Worm (Caenorhabditis elegans) whole organism, midembryonic: ENCODE results near the gene thk-1.

ENCODE experiments used
- T22C8.4 ChIP-seq: fragments of 200-800 bp; sonication (Bioruptor generic); IDR thresholded peaks from 2 replicates; pipeline ENCODE4 v1.3.6; 2022; ENCODE audit warnings: missing genetic modification characterization, missing compliant biosample characterization
- cog-1 ChIP-seq: sonication (generic microtip); optimal IDR thresholded peaks from 2 replicates; lab custom pipeline; 2016; ENCODE audit warnings: missing genetic modification characterization, missing compliant biosample characterization
- flt-1 ChIP-seq: fragments of 200-800 bp; sonication (Bioruptor generic); IDR thresholded peaks from 2 replicates; pipeline ENCODE4 v1.3.6; 2022; ENCODE audit warnings: missing genetic modification characterization, missing compliant biosample characterization
- klf-2 ChIP-seq: fragments of 200-800 bp; sonication (Bioruptor generic); conservative IDR thresholded peaks from 2 replicates; pipeline ENCODE4 v1.3.6; 2022; ENCODE audit warnings: missing genetic modification reagents, missing genetic modification characterization, missing compliant biosample characterization
- med-1 ChIP-seq: sonication (generic microtip); optimal IDR thresholded peaks from 2 replicates; lab custom pipeline; 2017; ENCODE audit warnings: missing genetic modification characterization, mild to moderate bottlenecking, missing compliant biosample characterization, antibody characterized with exemption, missing genetic modification reagents; ENCODE audit not compliant: insufficient read depth
- ref-1 ChIP-seq: fragments of 200-800 bp; sonication (Bioruptor generic); conservative IDR thresholded peaks from 2 replicates; pipeline ENCODE4 v1.3.6; 2022; ENCODE audit warnings: missing genetic modification reagents, missing genetic modification characterization, missing compliant biosample characterization
- tab-1 ChIP-seq: fragments of 200-800 bp; sonication (Bioruptor generic); IDR thresholded peaks from 2 replicates; pipeline ENCODE4 v1.3.6; 2022; ENCODE audit warnings: missing genetic modification characterization, missing compliant biosample characterization
- ztf-23 ChIP-seq: fragments of 200-800 bp; sonication (Bioruptor generic); IDR thresholded peaks from 2 replicates; pipeline ENCODE4 v1.3.6; 2022; ENCODE audit warnings: missing genetic modification reagents, missing genetic modification characterization, missing compliant biosample characterization
- ztf-29 ChIP-seq: fragments of 200-800 bp; sonication (Bioruptor generic); IDR thresholded peaks from 2 replicates; pipeline ENCODE4 v1.3.6; 2022; ENCODE audit warnings: missing genetic modification reagents, missing genetic modification characterization, missing compliant biosample characterization

The thk-1 gene

DNA sequence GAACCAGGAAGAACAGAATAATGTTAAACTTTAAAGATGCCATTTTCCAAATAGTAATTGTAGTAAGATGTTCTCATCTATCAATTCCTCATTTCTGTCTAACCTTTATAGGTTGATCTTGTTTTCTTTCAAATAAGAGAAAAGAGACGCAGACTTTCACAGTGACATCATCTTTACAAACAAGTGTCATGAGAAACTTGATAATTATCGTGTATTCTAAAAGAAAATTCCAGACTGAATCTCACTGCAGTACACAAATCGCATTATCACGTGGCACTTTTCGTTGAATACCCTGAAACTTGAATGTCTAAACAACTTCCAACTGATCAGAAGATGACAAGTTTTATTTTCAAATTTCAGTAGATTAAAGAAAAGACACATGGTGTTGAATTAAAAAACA lies 13.7 kb upstream of the thk-1 start, which contains the start of gene R09E10.13:
TSS of gene R09E10.13 (minus strand) at position 61 of the 400 bp plus-strand sequence.
- TF ChIP-seq ref-1 (GFP tag; lab: Robert Waterston, UW) = no peak
- TF ChIP-seq ztf-29 (GFP tag; lab: Robert Waterston, UW) = no peak
- no peak for TF ChIP-seq flt-1 (GFP tag; lab: Robert Waterston, UW)
- TF ChIP-seq tab-1 = no peak
- no peak for TF ChIP-seq ztf-23 (GFP tag; lab: Robert Waterston, UW)
- no peak for TF ChIP-seq T22C8.4 (GFP tag; lab: Robert Waterston, UW)
- no peak for TF ChIP-seq cog-1 (tag; lab: Kevin White, UChicago)
- TF ChIP-seq klf-2 (GFP tag; lab: Robert Waterston, UW) = no peak
- no peak for TF ChIP-seq med-1 (GFP tag; lab: Kevin White, UChicago)

DNA sequence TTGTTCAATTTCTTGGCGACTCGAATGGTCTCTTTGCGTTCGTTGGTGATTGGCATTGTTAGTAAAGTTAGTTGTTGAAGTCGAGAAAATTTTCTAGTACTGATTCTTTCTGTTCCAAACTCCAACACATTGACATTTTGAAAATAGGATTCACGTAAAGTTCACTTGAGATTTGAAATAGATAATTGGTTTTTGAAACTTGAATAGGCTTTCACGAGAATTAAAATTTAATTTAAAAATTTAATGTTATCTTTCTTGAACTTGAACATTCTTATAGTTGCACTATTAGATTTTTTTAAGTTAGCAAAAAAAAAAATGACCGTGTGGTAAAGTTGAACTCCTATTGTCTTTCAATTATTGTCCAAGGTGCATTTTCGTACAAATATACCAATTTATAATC lies 12.6 kb upstream of the thk-1 start, which contains the start of gene R09E10.6:
TSS of gene R09E10.6 (minus strand) at position 101 of the 400 bp plus-strand sequence.
- TF ChIP-seq med-1 (GFP tag; lab: Kevin White, UChicago) (no peak), ref-1 (GFP tag; lab: Robert Waterston, UW) (no peak), tab-1 (no peak), cog-1 (tag; lab: Kevin White, UChicago) (no peak), klf-2 (GFP tag; lab: Robert Waterston, UW) (no peak), flt-1 (GFP tag; lab: Robert Waterston, UW) (no peak)

DNA sequence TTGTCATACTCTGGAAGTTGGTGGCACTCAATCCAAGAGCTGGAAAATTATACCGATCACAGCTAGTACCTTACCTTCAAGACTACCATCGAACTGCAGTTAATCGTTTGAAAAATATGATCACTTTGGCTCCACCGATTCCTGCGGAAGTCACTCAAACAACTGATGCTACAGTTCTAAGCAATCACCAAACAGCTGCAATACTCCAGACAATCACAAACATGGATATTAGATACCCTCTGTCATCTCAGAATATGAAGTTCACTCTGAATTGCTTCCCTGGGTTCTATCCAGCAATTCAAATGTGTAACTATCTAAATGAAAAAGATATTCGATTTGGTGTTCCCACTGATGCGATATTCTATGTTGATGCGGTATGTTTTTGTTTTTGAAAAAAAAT lies 7.2 kb upstream of the thk-1 start:
- TF ChIP-seq ztf-23 (GFP tag; lab: Robert Waterston, UW) (no peak), T22C8.4 (GFP tag; lab: Robert Waterston, UW) (no peak), ref-1 (GFP tag; lab: Robert Waterston, UW) (no peak), ztf-29 (GFP tag; lab: Robert Waterston, UW) (no peak), med-1 (GFP tag; lab: Kevin White, UChicago) (no peak), klf-2 (GFP tag; lab: Robert Waterston, UW) (no peak), cog-1 (tag; lab: Kevin White, UChicago) (no peak), flt-1 (GFP tag; lab: Robert Waterston, UW) (no peak), tab-1 (no peak)

DNA sequence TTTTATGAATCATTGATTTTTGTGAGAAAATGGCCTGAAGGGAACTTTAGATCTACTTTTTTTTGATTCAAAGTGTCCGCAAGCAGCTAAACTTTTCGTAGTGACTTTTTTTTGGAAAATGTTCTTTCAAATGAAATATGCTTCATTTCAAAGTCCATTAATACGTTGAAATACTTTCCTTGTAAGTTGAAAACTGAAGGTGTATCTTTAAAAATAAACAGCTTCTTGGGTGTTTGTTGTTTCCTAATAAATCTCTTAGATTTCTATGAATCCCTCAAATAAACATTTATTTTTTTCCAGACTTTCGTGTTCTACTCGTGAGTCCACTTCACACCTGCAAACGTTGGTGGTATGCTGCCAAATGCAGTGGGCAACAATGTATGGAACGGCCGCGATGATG lies 5.3 kb upstream of the thk-1 start, which contains the start of gene ebax-1:
TSS of gene ebax-1 (plus strand) at position 301 of the 400 bp plus-strand sequence.
- TF ChIP-seq ref-1 (GFP tag; lab: Robert Waterston, UW) (no peak), T22C8.4 (GFP tag; lab: Robert Waterston, UW) (no peak), ztf-29 (GFP tag; lab: Robert Waterston, UW) (no peak), klf-2 (GFP tag; lab: Robert Waterston, UW) (no peak), cog-1 (tag; lab: Kevin White, UChicago) (no peak)

DNA sequence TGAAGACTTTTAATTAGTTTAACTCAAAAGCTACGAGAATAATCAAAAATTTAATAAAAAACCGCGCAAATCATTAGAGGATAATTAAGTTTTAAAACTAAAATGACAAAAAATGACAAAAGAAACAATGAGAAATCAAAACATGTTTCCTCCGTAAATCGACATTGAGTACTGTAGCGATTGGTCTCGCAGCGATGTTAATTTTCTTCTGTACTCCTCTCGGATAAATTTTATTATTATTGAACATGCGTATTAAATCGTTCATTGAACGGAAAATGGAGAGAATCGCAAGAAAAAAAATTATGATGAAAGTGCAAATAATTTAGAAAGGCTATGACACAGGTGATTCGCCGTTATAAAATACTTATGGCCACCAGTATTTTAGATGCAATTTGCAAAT lies 3.9 kb upstream of the thk-1 start:
- TF ChIP-seq T22C8.4 (GFP tag; lab: Robert Waterston, UW) (no peak), med-1 (GFP tag; lab: Kevin White, UChicago) (no peak), ztf-29 (GFP tag; lab: Robert Waterston, UW) (no peak), cog-1 (tag; lab: Kevin White, UChicago) (no peak), klf-2 (GFP tag; lab: Robert Waterston, UW) (no peak), ref-1 (GFP tag; lab: Robert Waterston, UW) (no peak), ztf-23 (GFP tag; lab: Robert Waterston, UW) (no peak), flt-1 (GFP tag; lab: Robert Waterston, UW) (no peak), tab-1 (no peak)

ce11 chrIV:10284194-10284910 lies 3.0 kb upstream of the thk-1 start, which contains the start of gene rad-51:
Gene rad-51, minus strand, starts transcription at chrIV:10284244.
- TF ChIP-seq tab-1 (0 out of 2 replicates have a peak, but pooled peaks have one; percentile 9), T22C8.4 (GFP tag; lab: Robert Waterston, UW) (no peak), cog-1 (tag; lab: Kevin White, UChicago) (peak; percentile 38)

DNA sequence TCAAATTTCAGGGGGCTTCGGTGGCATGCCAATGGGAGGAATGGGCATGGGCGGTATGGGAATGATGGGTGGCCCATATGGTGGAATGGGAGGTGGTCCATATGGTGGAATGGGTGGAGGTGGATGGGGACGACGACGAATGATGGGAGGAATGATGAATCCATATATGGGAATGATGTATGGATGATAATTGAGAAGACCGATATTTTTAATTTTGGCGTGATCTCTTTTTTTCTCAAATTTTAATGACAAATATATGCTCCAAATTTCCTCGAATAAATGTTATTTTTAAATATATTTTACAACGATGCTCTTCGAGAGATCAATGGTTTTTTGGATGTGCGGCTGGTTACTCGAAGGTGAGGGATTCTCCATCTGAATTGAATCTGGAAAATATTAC lies 3.7 kb downstream of the thk-1 start, which contains the start of gene Y43C5A.4:
TSS of gene Y43C5A.4 (plus strand) at position 301 of the 400 bp plus-strand sequence.
- TF ChIP-seq tab-1 (no peak), ref-1 (GFP tag; lab: Robert Waterston, UW) (no peak), flt-1 (GFP tag; lab: Robert Waterston, UW) (no peak), ztf-29 (GFP tag; lab: Robert Waterston, UW) (no peak), T22C8.4 (GFP tag; lab: Robert Waterston, UW) (no peak), med-1 (GFP tag; lab: Kevin White, UChicago) (no peak), klf-2 (GFP tag; lab: Robert Waterston, UW) (no peak), cog-1 (tag; lab: Kevin White, UChicago) (no peak), ztf-23 (GFP tag; lab: Robert Waterston, UW) (no peak)

ce11 chrIV:10276960-10277359 lies 4.4 kb downstream of the thk-1 start, which contains the start of gene Y43C5A.7:
Gene Y43C5A.7, plus strand, starts transcription at chrIV:10277260.
- no peak for TF ChIP-seq ref-1 (GFP tag; lab: Robert Waterston, UW)
- TF ChIP-seq cog-1 (tag; lab: Kevin White, UChicago) = no peak
- TF ChIP-seq ztf-29 (GFP tag; lab: Robert Waterston, UW) = no peak
- no peak for TF ChIP-seq tab-1
- no peak for TF ChIP-seq T22C8.4 (GFP tag; lab: Robert Waterston, UW)
- TF ChIP-seq klf-2 (GFP tag; lab: Robert Waterston, UW) = no peak
- no peak for TF ChIP-seq ztf-23 (GFP tag; lab: Robert Waterston, UW)
- TF ChIP-seq flt-1 (GFP tag; lab: Robert Waterston, UW) = no peak
- no peak for TF ChIP-seq med-1 (GFP tag; lab: Kevin White, UChicago)

DNA sequence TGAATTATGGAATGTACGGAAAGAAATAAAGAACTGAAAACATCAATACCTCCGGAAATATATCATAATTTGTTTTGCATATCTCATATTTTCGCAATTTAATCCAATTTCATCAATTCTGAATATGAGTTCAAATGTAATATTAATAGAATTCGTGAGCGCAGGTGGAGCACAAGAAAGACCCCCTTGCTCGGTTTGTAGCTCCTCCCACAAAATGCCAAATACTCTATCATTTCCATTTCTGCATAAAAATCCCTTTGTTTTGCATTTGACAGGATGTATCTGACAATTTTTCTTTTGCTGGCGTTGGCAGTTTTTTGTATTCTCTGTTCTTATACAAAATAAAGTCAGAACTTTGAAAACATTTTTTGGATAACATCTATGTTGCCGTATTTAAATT lies 6.3 kb downstream of the thk-1 start:
- TF ChIP-seq ztf-23 (GFP tag; lab: Robert Waterston, UW) (no peak), med-1 (GFP tag; lab: Kevin White, UChicago) (no peak), cog-1 (tag; lab: Kevin White, UChicago) (no peak), T22C8.4 (GFP tag; lab: Robert Waterston, UW) (no peak), ref-1 (GFP tag; lab: Robert Waterston, UW) (no peak), ztf-29 (GFP tag; lab: Robert Waterston, UW) (no peak), tab-1 (no peak), flt-1 (GFP tag; lab: Robert Waterston, UW) (no peak), klf-2 (GFP tag; lab: Robert Waterston, UW) (no peak)
